Worm (Caenorhabditis elegans) whole organism, young adult: ENCODE results near the gene F14F7.7.

ENCODE experiments used
- B0019.2 ChIP-seq: fragments of 200-800 bp; sonication (Bioruptor generic); conservative IDR thresholded peaks from 2 replicates; pipeline ENCODE4 v1.3.6; 2022; ENCODE audit warnings: missing genetic modification reagents, missing genetic modification characterization, missing compliant biosample characterization
- B0336.3 ChIP-seq: fragments of 200-800 bp; sonication (Bioruptor generic); IDR thresholded peaks from 2 replicates; pipeline ENCODE4 v1.3.6; 2022; ENCODE audit warnings: missing genetic modification characterization, missing compliant biosample characterization
- C17E4.6 ChIP-seq: fragments of 200-800 bp; sonication (Bioruptor generic); IDR thresholded peaks from 2 replicates; pipeline ENCODE4 v1.3.6; 2022; ENCODE audit warnings: missing genetic modification reagents, missing genetic modification characterization, missing compliant biosample characterization
- F10E7.11 ChIP-seq: sonication (generic microtip); optimal IDR thresholded peaks from 2 replicates; lab custom pipeline; 2017; ENCODE audit warnings: mild to moderate bottlenecking, missing genetic modification characterization, moderate library complexity, missing compliant biosample characterization
- F23B12.7 ChIP-seq: sonication (generic microtip); optimal IDR thresholded peaks from 2 replicates; lab custom pipeline; 2017; ENCODE audit warnings: missing genetic modification characterization, mild to moderate bottlenecking, missing compliant biosample characterization, antibody characterized with exemption, moderate library complexity; ENCODE audit not compliant: insufficient read depth
- F49E8.2 ChIP-seq: sonication (generic microtip); optimal IDR thresholded peaks from 3 replicates; lab custom pipeline; 2017; ENCODE audit warnings: missing genetic modification characterization, mild to moderate bottlenecking, missing compliant biosample characterization, antibody characterized with exemption, moderate library complexity; ENCODE audit not compliant: insufficient read depth
- K12H6.12 ChIP-seq: fragments of 200-800 bp; sonication (Bioruptor generic); optimal IDR thresholded peaks from 2 replicates; lab custom pipeline; 2018; ENCODE audit warnings: mild to moderate bottlenecking, missing genetic modification characterization, missing compliant biosample characterization
- Y53G8AR.9 ChIP-seq: fragments of 200-800 bp; sonication (Bioruptor generic); conservative IDR thresholded peaks from 2 replicates; pipeline ENCODE4 v1.3.6; 2022; ENCODE audit warnings: missing genetic modification reagents, missing genetic modification characterization, missing compliant biosample characterization
- Y67H2A.10 ChIP-seq: fragments of 200-800 bp; sonication (Bioruptor generic); conservative IDR thresholded peaks from 2 replicates; pipeline ENCODE4 v1.3.6; 2022; ENCODE audit warnings: missing genetic modification reagents, missing genetic modification characterization, missing compliant biosample characterization
- Y79H2A.3 ChIP-seq: fragments of 200-800 bp; sonication (Bioruptor generic); conservative IDR thresholded peaks from 2 replicates; pipeline ENCODE4 v1.3.6; 2022; ENCODE audit warnings: missing genetic modification reagents, missing genetic modification characterization, missing compliant biosample characterization
- ama-1 ChIP-seq, 3 experiments: fragments of 150-350 bp in 1 of 3; sonication (generic microtip) in 2 of 3; optimal IDR thresholded peaks; 2 replicates each; lab custom pipeline; 2014 to 2018; ENCODE audit warnings: missing biosample characterization in 2 of 3, missing genetic modification characterization in 2 of 3, missing genetic modification reagents in 2 of 3
- aptf-2 ChIP-seq: fragments of 200-800 bp; sonication (Bioruptor generic); conservative IDR thresholded peaks from 2 replicates; pipeline ENCODE4 v1.3.6; 2022; ENCODE audit warnings: missing genetic modification reagents, missing genetic modification characterization, missing compliant biosample characterization
- attf-3 ChIP-seq: fragments of 200-800 bp; sonication (Bioruptor generic); conservative IDR thresholded peaks from 2 replicates; pipeline ENCODE4 v1.3.6; 2022; ENCODE audit warnings: missing genetic modification reagents, missing genetic modification characterization, missing compliant biosample characterization
- bed-1 ChIP-seq: fragments of 200-800 bp; sonication (Bioruptor generic); IDR thresholded peaks from 2 replicates; pipeline ENCODE4 v1.3.6; 2022; ENCODE audit warnings: missing genetic modification reagents, missing genetic modification characterization, missing compliant biosample characterization
- bed-2 ChIP-seq: fragments of 200-800 bp; sonication (Bioruptor generic); IDR thresholded peaks from 2 replicates; pipeline ENCODE4 v1.3.6; 2022; ENCODE audit warnings: missing genetic modification reagents, missing genetic modification characterization, missing compliant biosample characterization
- ccch-3 ChIP-seq: fragments of 200-800 bp; sonication (Bioruptor generic); optimal IDR thresholded peaks from 2 replicates; lab custom pipeline; 2018; ENCODE audit warnings: mild to moderate bottlenecking, missing genetic modification characterization, missing compliant biosample characterization
- cebp-1 ChIP-seq, 2 experiments: fragments of 200-800 bp in 1 of 2; sonication (Bioruptor generic) in 1 of 2; sonication (generic microtip) in 1 of 2; IDR thresholded peaks in 1 of 2; optimal IDR thresholded peaks in 1 of 2; 2 replicates each; pipeline versions ENCODE4 v1.3.6 to Lab custom; 2017 to 2022; ENCODE audit warnings: missing compliant biosample characterization in 2 of 2, missing genetic modification characterization in 2 of 2, mild to moderate bottlenecking in 1 of 2, missing genetic modification reagents in 1 of 2, moderate library complexity in 1 of 2
- ceh-40 ChIP-seq: fragments of 200-800 bp; sonication (Bioruptor generic); IDR thresholded peaks from 2 replicates; pipeline ENCODE4 v1.3.6; 2022; ENCODE audit warnings: missing genetic modification characterization, missing compliant biosample characterization
- ceh-79 ChIP-seq: sonication (generic microtip); optimal IDR thresholded peaks from 2 replicates; lab custom pipeline; 2017; ENCODE audit warnings: mild to moderate bottlenecking, missing genetic modification characterization, missing compliant biosample characterization
- dox-1 ChIP-seq: fragments of 200-800 bp; sonication (Bioruptor generic); IDR thresholded peaks from 2 replicates; pipeline ENCODE4 v1.3.6; 2022; ENCODE audit warnings: missing genetic modification reagents, missing genetic modification characterization, missing compliant biosample characterization
- egrh-3 ChIP-seq: fragments of 200-800 bp; sonication (Bioruptor generic); IDR thresholded peaks from 2 replicates; pipeline ENCODE4 v1.3.6; 2022; ENCODE audit warnings: missing genetic modification reagents, missing genetic modification characterization, missing compliant biosample characterization
- fkh-3 ChIP-seq: sonication (generic microtip); optimal IDR thresholded peaks from 2 replicates; lab custom pipeline; 2016; ENCODE audit warnings: mild to moderate bottlenecking, missing genetic modification characterization, missing compliant biosample characterization
- hlh-12 ChIP-seq: sonication (generic microtip); optimal IDR thresholded peaks from 2 replicates; lab custom pipeline; 2016; ENCODE audit warnings: missing genetic modification characterization, missing compliant biosample characterization
- hlh-26 ChIP-seq: fragments of 200-800 bp; sonication (Bioruptor generic); conservative IDR thresholded peaks from 2 replicates; pipeline ENCODE4 v1.3.6; 2022; ENCODE audit warnings: missing genetic modification reagents, missing genetic modification characterization, missing compliant biosample characterization
- hmg-20 ChIP-seq: fragments of 200-800 bp; sonication (Bioruptor generic); IDR thresholded peaks from 2 replicates; pipeline ENCODE4 v1.3.6; 2022; ENCODE audit warnings: missing genetic modification reagents, missing genetic modification characterization, missing compliant biosample characterization
- hrde-1 ChIP-seq: sonication (generic microtip); optimal IDR thresholded peaks from 2 replicates; lab custom pipeline; 2016; ENCODE audit warnings: missing genetic modification characterization, mild to moderate bottlenecking, missing compliant biosample characterization, moderate library complexity, missing genotype, missing genetic modification reagents, borderline replicate concordance
- hsf-1 ChIP-seq: fragments of 200-800 bp; sonication (Bioruptor generic); IDR thresholded peaks from 2 replicates; pipeline ENCODE4 v1.3.6; 2022; ENCODE audit warnings: missing genetic modification reagents, missing genetic modification characterization, missing compliant biosample characterization
- lin-26 ChIP-seq: fragments of 200-800 bp; sonication (Bioruptor generic); IDR thresholded peaks from 2 replicates; pipeline ENCODE4 v1.3.6; 2022; ENCODE audit warnings: missing genetic modification reagents, missing genetic modification characterization, missing compliant biosample characterization
- lin-35 ChIP-seq, 3 experiments: fragments of 150-350 bp in 2 of 3; sonication (generic microtip) in 1 of 3; optimal IDR thresholded peaks; 2 replicates each; lab custom pipeline; 2014 to 2018; ENCODE audit warnings: missing biosample characterization in 3 of 3, missing genetic modification characterization in 3 of 3, missing genetic modification reagents in 3 of 3
- lin-40 ChIP-seq: sonication (generic microtip); optimal IDR thresholded peaks from 2 replicates; lab custom pipeline; 2016; ENCODE audit warnings: missing genetic modification characterization, mild to moderate bottlenecking, missing compliant biosample characterization, missing genotype, missing genetic modification reagents
- madf-8 ChIP-seq: fragments of 200-800 bp; sonication (Bioruptor generic); conservative IDR thresholded peaks from 2 replicates; pipeline ENCODE4 v1.3.6; 2022; ENCODE audit warnings: missing genetic modification reagents, missing genetic modification characterization, missing compliant biosample characterization
- nfya-1 ChIP-seq: sonication (generic microtip); optimal IDR thresholded peaks from 2 replicates; lab custom pipeline; 2017; ENCODE audit warnings: antibody characterized with exemption, missing compliant biosample characterization, missing genetic modification characterization, borderline replicate concordance; ENCODE audit not compliant: insufficient read depth
- nfya-2 ChIP-seq: fragments of 200-800 bp; sonication (Bioruptor generic); IDR thresholded peaks from 2 replicates; pipeline ENCODE4 v1.3.6; 2022; ENCODE audit warnings: missing genetic modification reagents, missing genetic modification characterization, missing compliant biosample characterization
- nhr-27 ChIP-seq: fragments of 200-800 bp; sonication (Bioruptor generic); optimal IDR thresholded peaks from 2 replicates; lab custom pipeline; 2018; ENCODE audit warnings: mild to moderate bottlenecking, missing genetic modification characterization, moderate library complexity, missing compliant biosample characterization
- rcor-1 ChIP-seq: fragments of 200-800 bp; sonication (Bioruptor generic); IDR thresholded peaks from 2 replicates; pipeline ENCODE4 v1.3.6; 2022; ENCODE audit warnings: missing genetic modification reagents, missing genetic modification characterization, missing compliant biosample characterization
- repo-1 ChIP-seq: sonication (generic microtip); optimal IDR thresholded peaks from 2 replicates; lab custom pipeline; 2017; ENCODE audit warnings: mild to moderate bottlenecking, missing genetic modification characterization, missing compliant biosample characterization
- snpc-3.4 ChIP-seq: sonication (generic microtip); optimal IDR thresholded peaks from 2 replicates; lab custom pipeline; 2017; ENCODE audit warnings: missing genetic modification characterization, mild to moderate bottlenecking, missing compliant biosample characterization, antibody characterized with exemption, moderate library complexity, missing genotype, missing genetic modification reagents
- snpc-4 ChIP-seq, 5 experiments: fragments of 150-350 bp in 1 of 5; sonication (generic microtip) in 4 of 5; optimal IDR thresholded peaks; 2 replicates each; lab custom pipeline; 2014 to 2018; ENCODE audit warnings: missing genetic modification characterization in 5 of 5, missing biosample characterization in 3 of 5, antibody characterized with exemption in 2 of 5, mild to moderate bottlenecking in 2 of 5, missing compliant biosample characterization in 2 of 5, missing genotype in 2 of 5, moderate library complexity in 2 of 5, missing genetic modification reagents in 1 of 5
- zfh-2 ChIP-seq: fragments of 200-800 bp; sonication (Bioruptor generic); conservative IDR thresholded peaks from 2 replicates; pipeline ENCODE4 v1.3.6; 2022; ENCODE audit warnings: missing genetic modification reagents, missing genetic modification characterization, missing compliant biosample characterization
- ztf-18 ChIP-seq: sonication (generic microtip); optimal IDR thresholded peaks from 2 replicates; lab custom pipeline; 2016; ENCODE audit warnings: missing genotype, mild to moderate bottlenecking, missing genetic modification characterization, missing compliant biosample characterization
- ztf-28 ChIP-seq: fragments of 200-800 bp; sonication (Bioruptor generic); IDR thresholded peaks from 2 replicates; pipeline ENCODE4 v1.3.6; 2022; ENCODE audit warnings: missing genetic modification reagents, missing genetic modification characterization, missing compliant biosample characterization
- ztf-3 ChIP-seq: fragments of 200-800 bp; sonication (Bioruptor generic); optimal IDR thresholded peaks from 2 replicates; lab custom pipeline; 2018; ENCODE audit warnings: mild to moderate bottlenecking, missing genetic modification characterization, missing compliant biosample characterization

The F14F7.7 gene

ce11 chrIII:13015754-13016317 lies 14.9 kb upstream of the F14F7.7 start (continued):
- TF ChIP-seq Y67H2A.10 (0 out of 2 replicates have a peak, but pooled peaks have one; percentile 26), ztf-3 (no peak), hlh-12 (tag; lab: Kevin White, UChicago) (no peak), K12H6.12 (tag; lab: Kevin White, UChicago) (no peak), F10E7.11 (peak; percentile 46), hrde-1 (tag; lab: Kevin White, UChicago) (no peak), rcor-1 (peak; percentile 33; the same call in 1 of the 2 replicates), ztf-28 (GFP tag; lab: Robert Waterston, UW) (0 out of 2 replicates have a peak, but pooled peaks have one; percentile 29), attf-3 (peak; percentile 33; the same call in 1 of the 2 replicates), fkh-3 (tag; lab: Kevin White, UChicago) (no peak), lin-26 (GFP tag; lab: Robert Waterston, UW) (peak; percentile 93), lin-35 (GFP tag; optimal IDR thresholded peaks at IDR 0.05; lab: Kevin White, UChicago) (peak in 1 of 3 experiments; percentile 44), C17E4.6 (no peak), ceh-79 (tag; lab: Kevin White, UChicago) (no peak), F23B12.7 (peak; percentile 71), repo-1 (tag; lab: Kevin White, UChicago) (peak; percentile 66)

ce11 chrIII:13018619-13019018 lies 12.1 kb upstream of the F14F7.7 start, which contains the start of gene col-98:
TSS of gene col-98 (plus strand) at chrIII:13019008.
- TF ChIP-seq bed-2 (no peak), nfya-1 (no peak), hmg-20 (no peak), madf-8 (no peak), cebp-1 (GFP tag; IDR thresholded peaks at IDR 0.05; lab: Robert Waterston, UW) (no peak), cebp-1 (tag; optimal IDR thresholded peaks at IDR 0.05; lab: Kevin White, UChicago) (no peak), ztf-3 (no peak), hlh-26 (no peak), nhr-27 (tag; lab: Kevin White, UChicago) (no peak)

- TF ChIP-seq F49E8.2 (tag; lab: Kevin White, UChicago) = no peak
- no peak for TF ChIP-seq hmg-20
- 0 out of 2 replicates have a peak, but pooled peaks have one; percentile 36 for TF ChIP-seq hsf-1
- TF ChIP-seq lin-40 (tag; lab: Kevin White, UChicago) = no peak
- no peak for TF ChIP-seq fkh-3 (tag; lab: Kevin White, UChicago)
- TF ChIP-seq F10E7.11 = no peak
- TF ChIP-seq B0019.2 (GFP tag; lab: Robert Waterston, UW) = no peak
- TF ChIP-seq snpc-4 (GFP tag; optimal IDR thresholded peaks at IDR 0.05; lab: Kevin White, UChicago) = no peak
- no peak for TF ChIP-seq snpc-4 (tag; optimal IDR thresholded peaks at IDR 0.05; lab: Kevin White, UChicago)
- TF ChIP-seq egrh-3 (GFP tag; lab: Robert Waterston, UW) = peak; percentile 95
- TF ChIP-seq C17E4.6 = no peak
- TF ChIP-seq Y79H2A.3 (GFP tag; lab: Robert Waterston, UW) = no peak
- TF ChIP-seq snpc-3.4 = no peak
- no peak for TF ChIP-seq ztf-3
- TF ChIP-seq nfya-2 (GFP tag; lab: Robert Waterston, UW) = no peak
- TF ChIP-seq ama-1 (optimal IDR thresholded peaks at IDR 0.05; lab: Kevin White, UChicago) = no peak
- no peak for TF ChIP-seq ama-1 (GFP tag; optimal IDR thresholded peaks at IDR 0.05; lab: Kevin White, UChicago)
- TF ChIP-seq Y53G8AR.9 (GFP tag; lab: Robert Waterston, UW) = no peak
- TF ChIP-seq ztf-18 (tag; lab: Kevin White, UChicago) = no peak
- TF ChIP-seq B0336.3 (GFP tag; lab: Robert Waterston, UW) = no peak; the same call in 1 of the 2 replicates
- TF ChIP-seq zfh-2 (GFP tag; lab: Robert Waterston, UW) = peak; percentile 95
- TF ChIP-seq ceh-40 (GFP tag; lab: Robert Waterston, UW) = no peak
- no peak for TF ChIP-seq bed-1 (GFP tag; lab: Robert Waterston, UW)
- TF ChIP-seq ccch-3 (GFP tag; lab: Kevin White, UChicago) = no peak
- TF ChIP-seq lin-26 (GFP tag; lab: Robert Waterston, UW) = no peak
- peak; percentile 52; the same call in 1 of the 2 replicates for TF ChIP-seq dox-1
- TF ChIP-seq aptf-2 (GFP tag; lab: Robert Waterston, UW) = no peak
Measured at ce11 chrIII:13019547-13020098, 11.1 kb upstream of the F14F7.7 start.
